Worm (Caenorhabditis elegans) whole organism, L1 larva: ENCODE data around the gene ZK1290.1.

Experiments
- C04F5.9 ChIP-seq: sonication (generic microtip); optimal IDR thresholded peaks from 2 replicates; lab custom pipeline; 2016; ENCODE audit warnings: missing genetic modification characterization, missing compliant biosample characterization
- C16A3.4 ChIP-seq: fragments of 150-350 bp; optimal IDR thresholded peaks from 2 replicates; lab custom pipeline; 2014; ENCODE audit warnings: missing biosample characterization, missing genetic modification characterization
- C34B4.2 ChIP-seq: sonication (generic microtip); optimal IDR thresholded peaks from 2 replicates; lab custom pipeline; 2017; ENCODE audit warnings: mild to moderate bottlenecking, missing genetic modification characterization, missing compliant biosample characterization
- aha-1 ChIP-seq: fragments of 150-350 bp; optimal IDR thresholded peaks from 2 replicates; lab custom pipeline; 2014; ENCODE audit warnings: missing biosample characterization, missing genetic modification characterization
- alr-1 ChIP-seq: fragments of 200-800 bp; sonication (Bioruptor generic); optimal IDR thresholded peaks from 2 replicates; lab custom pipeline; 2018; ENCODE audit warnings: borderline replicate concordance, mild to moderate bottlenecking, missing genetic modification characterization, missing compliant biosample characterization
- aly-2 ChIP-seq: fragments of 150-350 bp; optimal IDR thresholded peaks from 2 replicates; lab custom pipeline; 2014; ENCODE audit warnings: missing biosample characterization, missing genetic modification characterization
- ama-1 ChIP-seq: fragments of 150-350 bp; optimal IDR thresholded peaks from 2 replicates; lab custom pipeline; 2014
- ceh-63 ChIP-seq: fragments of 200-800 bp; sonication (Bioruptor generic); optimal IDR thresholded peaks from 2 replicates; lab custom pipeline; 2018; ENCODE audit warnings: mild to moderate bottlenecking, missing genetic modification characterization, missing compliant biosample characterization
- ceh-8 ChIP-seq: fragments of 200-800 bp; sonication (Bioruptor generic); optimal IDR thresholded peaks from 2 replicates; lab custom pipeline; 2018; ENCODE audit warnings: mild to moderate bottlenecking, missing genetic modification characterization, moderate library complexity, missing compliant biosample characterization
- ceh-82 ChIP-seq, 3 experiments: fragments of 150-350 bp in 1 of 3; sonication (generic microtip) in 2 of 3; optimal IDR thresholded peaks; 2 replicates each; lab custom pipeline; 2014 to 2017; ENCODE audit warnings: missing biosample characterization in 3 of 3, missing genetic modification characterization in 3 of 3
- ceh-88 ChIP-seq: fragments of 200-800 bp; sonication (Bioruptor generic); IDR thresholded peaks from 2 replicates; pipeline ENCODE4 v1.3.6; 2022; ENCODE audit warnings: missing genetic modification characterization, missing compliant biosample characterization
- dsc-1 ChIP-seq: sonication (generic microtip); optimal IDR thresholded peaks from 2 replicates; lab custom pipeline; 2016; ENCODE audit warnings: mild to moderate bottlenecking, missing genetic modification characterization, missing compliant biosample characterization
- efl-1 ChIP-seq, 4 experiments: fragments of 150-350 bp; optimal IDR thresholded peaks in 3 of 4; peaks in 1 of 4; 1 replicate in 1 of 4; 2 replicates in 3 of 4; lab custom pipeline; 2014; ENCODE audit warnings: missing biosample characterization in 2 of 4, missing genetic modification characterization in 2 of 4, missing genetic modification reagents in 2 of 4
- efl-3 ChIP-seq: fragments of 200-800 bp; sonication (Bioruptor generic); optimal IDR thresholded peaks from 2 replicates; lab custom pipeline; 2018; ENCODE audit warnings: mild to moderate bottlenecking, missing genetic modification characterization, missing compliant biosample characterization
- elt-2 ChIP-seq: sonication (generic microtip); optimal IDR thresholded peaks from 2 replicates; lab custom pipeline; 2016; ENCODE audit warnings: missing genetic modification characterization, mild to moderate bottlenecking, inconsistent platforms, missing compliant biosample characterization, missing genetic modification reagents
- elt-3 ChIP-seq, 6 experiments: fragments of 150-350 bp in 1 of 6; sonication (generic microtip); optimal IDR thresholded peaks; 2 replicates each; lab custom pipeline; 2017 to 2018; ENCODE audit warnings: missing biosample characterization in 6 of 6, missing genetic modification characterization in 6 of 6, inconsistent platforms in 1 of 6
- ets-5 ChIP-seq: fragments of 200-800 bp; sonication (Bioruptor generic); IDR thresholded peaks from 2 replicates; pipeline ENCODE4 v1.3.6; 2022; ENCODE audit warnings: missing genetic modification characterization, missing compliant biosample characterization
- fkh-10 ChIP-seq: sonication (generic microtip); optimal IDR thresholded peaks from 2 replicates; lab custom pipeline; 2017; ENCODE audit warnings: missing biosample characterization, missing genetic modification reagents, missing genetic modification characterization
- fkh-4 ChIP-seq: sonication (generic microtip); optimal IDR thresholded peaks from 2 replicates; lab custom pipeline; 2016; ENCODE audit warnings: missing compliant biosample characterization, missing genetic modification characterization, borderline replicate concordance
- fos-1 ChIP-seq: fragments of 150-350 bp; optimal IDR thresholded peaks from 2 replicates; lab custom pipeline; 2014; ENCODE audit warnings: missing biosample characterization, missing genetic modification characterization
- hlh-4 ChIP-seq: sonication (generic microtip); optimal IDR thresholded peaks from 2 replicates; lab custom pipeline; 2016; ENCODE audit warnings: mild to moderate bottlenecking, missing genetic modification characterization, missing compliant biosample characterization
- hpl-2 ChIP-seq: fragments of 150-350 bp; optimal IDR thresholded peaks from 2 replicates; lab custom pipeline; 2014; ENCODE audit warnings: missing biosample characterization, missing genetic modification reagents, missing genetic modification characterization
- irx-1 ChIP-seq: sonication (generic microtip); optimal IDR thresholded peaks from 2 replicates; lab custom pipeline; 2016; ENCODE audit warnings: missing genetic modification characterization, missing compliant biosample characterization
- isw-1 ChIP-seq: fragments of 200-800 bp; sonication (Bioruptor generic); IDR thresholded peaks from 2 replicates; pipeline ENCODE4 v1.3.6; 2022; ENCODE audit warnings: missing genetic modification characterization, missing compliant biosample characterization
- lin-13 ChIP-seq: fragments of 150-350 bp; optimal IDR thresholded peaks from 2 replicates; lab custom pipeline; 2014; ENCODE audit warnings: missing biosample characterization, missing genetic modification reagents, missing genetic modification characterization
- lin-14 ChIP-seq: fragments of 200-800 bp; sonication (Bioruptor generic); optimal IDR thresholded peaks from 2 replicates; lab custom pipeline; 2018; ENCODE audit warnings: mild to moderate bottlenecking, missing genetic modification characterization, moderate library complexity, missing compliant biosample characterization
- lin-35 ChIP-seq, 2 experiments: fragments of 150-350 bp; optimal IDR thresholded peaks; 2 replicates each; lab custom pipeline; 2014; ENCODE audit warnings: missing biosample characterization in 2 of 2, missing genetic modification characterization in 2 of 2, missing genetic modification reagents in 2 of 2
- lsy-2 ChIP-seq, 2 experiments: fragments of 150-350 bp; optimal IDR thresholded peaks; 2 replicates each; lab custom pipeline; 2014; ENCODE audit warnings: missing biosample characterization in 2 of 2, missing genetic modification characterization in 2 of 2
- mdl-1 ChIP-seq, 2 experiments: fragments of 150-350 bp; optimal IDR thresholded peaks; 2 replicates each; lab custom pipeline; 2014 to 2017; ENCODE audit warnings: missing biosample characterization in 2 of 2, missing genetic modification characterization in 2 of 2, inconsistent platforms in 1 of 2
- mef-2 ChIP-seq: fragments of 150-350 bp; optimal IDR thresholded peaks from 2 replicates; lab custom pipeline; 2014; ENCODE audit warnings: missing biosample characterization, missing genetic modification characterization
- mep-1 ChIP-seq: fragments of 150-350 bp; optimal IDR thresholded peaks from 2 replicates; lab custom pipeline; 2014; ENCODE audit warnings: missing biosample characterization, missing genetic modification characterization
- nhr-11 ChIP-seq: fragments of 150-350 bp; optimal IDR thresholded peaks from 2 replicates; lab custom pipeline; 2014; ENCODE audit warnings: missing biosample characterization, missing genetic modification characterization
- nhr-12 ChIP-seq: sonication (generic microtip); optimal IDR thresholded peaks from 2 replicates; lab custom pipeline; 2017; ENCODE audit warnings: missing biosample characterization, missing genetic modification characterization
- nhr-237 ChIP-seq: fragments of 150-350 bp; optimal IDR thresholded peaks from 2 replicates; lab custom pipeline; 2014; ENCODE audit warnings: missing biosample characterization, missing genetic modification characterization
- nhr-47 ChIP-seq: sonication (generic microtip); optimal IDR thresholded peaks from 2 replicates; lab custom pipeline; 2016; ENCODE audit warnings: mild to moderate bottlenecking, missing genetic modification characterization, moderate library complexity, missing compliant biosample characterization
- nhr-71 ChIP-seq: sonication (generic microtip); optimal IDR thresholded peaks from 2 replicates; lab custom pipeline; 2016; ENCODE audit warnings: mild to moderate bottlenecking, missing genetic modification characterization, moderate library complexity, missing compliant biosample characterization
- nhr-76 ChIP-seq: sonication (generic microtip); optimal IDR thresholded peaks from 2 replicates; lab custom pipeline; 2017; ENCODE audit warnings: missing biosample characterization, missing genetic modification characterization
- nhr-84 ChIP-seq: sonication (generic microtip); optimal IDR thresholded peaks from 2 replicates; lab custom pipeline; 2017; ENCODE audit warnings: missing biosample characterization, missing genetic modification characterization
- nhr-85 ChIP-seq: sonication (generic microtip); peaks from one replicate; lab custom pipeline; 2016; ENCODE audit warnings: missing genetic modification characterization, inconsistent platforms, missing compliant biosample characterization
- nhr-90 ChIP-seq: sonication (generic microtip); optimal IDR thresholded peaks from 2 replicates; lab custom pipeline; 2016; ENCODE audit warnings: mild to moderate bottlenecking, missing genetic modification characterization, missing compliant biosample characterization; ENCODE audit not compliant: poor library complexity
- pqm-1 ChIP-seq: sonication (generic microtip); optimal IDR thresholded peaks from 3 replicates; lab custom pipeline; 2017; ENCODE audit warnings: missing biosample characterization, missing genetic modification characterization
- skn-1 ChIP-seq: fragments of 150-350 bp; optimal IDR thresholded peaks from 2 replicates; lab custom pipeline; 2014; ENCODE audit warnings: missing biosample characterization, missing genetic modification characterization
- swsn-7 ChIP-seq: sonication (generic microtip); optimal IDR thresholded peaks from 2 replicates; lab custom pipeline; 2016; ENCODE audit warnings: missing genetic modification characterization, missing compliant biosample characterization
- tbx-2 ChIP-seq: sonication (generic microtip); optimal IDR thresholded peaks from 2 replicates; lab custom pipeline; 2016; ENCODE audit warnings: missing genetic modification characterization, missing compliant biosample characterization
- unc-86 ChIP-seq: sonication (generic microtip); optimal IDR thresholded peaks from 2 replicates; lab custom pipeline; 2016; ENCODE audit warnings: missing genetic modification characterization, missing compliant biosample characterization
- vab-15 ChIP-seq: sonication (generic microtip); optimal IDR thresholded peaks from 2 replicates; lab custom pipeline; 2017; ENCODE audit warnings: missing genotype, mild to moderate bottlenecking, missing genetic modification characterization, missing compliant biosample characterization
- xbp-1 ChIP-seq: sonication (generic microtip); optimal IDR thresholded peaks from 2 replicates; lab custom pipeline; 2016; ENCODE audit warnings: missing genetic modification characterization, missing compliant biosample characterization
- ztf-11 ChIP-seq, 2 experiments: sonication (generic microtip); optimal IDR thresholded peaks; 2 replicates each; lab custom pipeline; 2016 to 2017; ENCODE audit warnings: missing genetic modification characterization in 2 of 2, missing biosample characterization in 1 of 2, missing compliant biosample characterization in 1 of 2

Gene ZK1290.1

ce11 chrII:7528210-7528609 lies 33.4 kb upstream of the ZK1290.1 start (continued):
- TF ChIP-seq vab-15 (tag; lab: Kevin White, UChicago) (peak; percentile 29), nhr-237 (tag; lab: Kevin White, UChicago) (no peak), nhr-47 (tag; lab: Kevin White, UChicago) (no peak), lin-13 (peak; percentile 3), irx-1 (no peak), mef-2 (tag; lab: Kevin White, UChicago) (no peak), fos-1 (tag; lab: Kevin White, UChicago) (no peak), skn-1 (tag; lab: Kevin White, UChicago) (no peak), efl-3 (no peak), nhr-12 (tag; lab: Kevin White, UChicago) (no peak), pqm-1 (tag; lab: Kevin White, UChicago) (no peak), ets-5 (GFP tag; lab: Robert Waterston, UW) (no peak), unc-86 (tag; lab: Kevin White, UChicago) (no peak), ztf-11 (tag; optimal IDR thresholded peaks at IDR 0.05; lab: Kevin White, UChicago) (no peak), hpl-2 (GFP tag; lab: Kevin White, UChicago) (no peak), lin-35 (GFP tag; optimal IDR thresholded peaks at IDR 0.05; lab: Kevin White, UChicago) (peak in 1 of 2 experiments; percentile 82), nhr-84 (tag; lab: Kevin White, UChicago) (no peak), dsc-1 (tag; lab: Kevin White, UChicago) (no peak), elt-3 (tag; optimal IDR thresholded peaks at IDR 0.05; lab: Kevin White, UChicago) (peak in 2 of 6 experiments; percentile 92 to 95), ceh-63 (no peak), nhr-71 (tag; lab: Kevin White, UChicago) (peak; percentile 86), elt-2 (tag; lab: Kevin White, UChicago) (peak; percentile 96), C04F5.9 (tag; lab: Kevin White, UChicago) (no peak), nhr-90 (tag; lab: Kevin White, UChicago) (peak; percentile 82), ceh-8 (GFP tag; lab: Kevin White, UChicago) (no peak), alr-1 (tag; lab: Kevin White, UChicago) (no peak), C16A3.4 (tag; lab: Kevin White, UChicago) (peak; percentile 24), fkh-4 (tag; lab: Kevin White, UChicago) (no peak), lsy-2 (tag; optimal IDR thresholded peaks at IDR 0.05; lab: Kevin White, UChicago) (no peak), nhr-11 (no peak), aha-1 (tag; lab: Kevin White, UChicago) (no peak)

- TF ChIP-seq tbx-2 (tag; lab: Kevin White, UChicago) (peak; percentile 92), unc-86 (tag; lab: Kevin White, UChicago) (no peak), ets-5 (GFP tag; lab: Robert Waterston, UW) (no peak), fkh-4 (tag; lab: Kevin White, UChicago) (no peak), hpl-2 (GFP tag; lab: Kevin White, UChicago) (peak; percentile 81), C34B4.2 (tag; lab: Kevin White, UChicago) (no peak), nhr-85 (tag; lab: Kevin White, UChicago) (peak; percentile 98), ceh-88 (GFP tag; lab: Robert Waterston, UW) (peak; percentile 53), dsc-1 (tag; lab: Kevin White, UChicago) (peak; percentile 75), ama-1 (lab: Kevin White, UChicago) (no peak), mdl-1 (tag; optimal IDR thresholded peaks at IDR 0.05; lab: Kevin White, UChicago) (peak in 1 of 2 experiments; percentile 95), mef-2 (tag; lab: Kevin White, UChicago) (no peak), hlh-4 (tag; lab: Kevin White, UChicago) (no peak), lin-35 (GFP tag; optimal IDR thresholded peaks at IDR 0.05; lab: Kevin White, UChicago) (peak; percentile 62 to 79), efl-1 (optimal IDR thresholded peaks at IDR 0.05; lab: Kevin White, UChicago) (peak; percentile 71 to 76), efl-1 (GFP tag; optimal IDR thresholded peaks at IDR 0.05 in 1 of 2; lab: Kevin White, UChicago) (peak; percentile 46 to 94), lin-14 (GFP tag; lab: Kevin White, UChicago) (peak; percentile 97), swsn-7 (tag; lab: Kevin White, UChicago) (peak; percentile 85), skn-1 (tag; lab: Kevin White, UChicago) (peak; percentile 83), ceh-8 (GFP tag; lab: Kevin White, UChicago) (peak; percentile 7), ceh-82 (tag; optimal IDR thresholded peaks at IDR 0.05; lab: Kevin White, UChicago) (peak in 2 of 3 experiments; percentile 25 to 63), aha-1 (tag; lab: Kevin White, UChicago) (no peak), nhr-71 (tag; lab: Kevin White, UChicago) (peak; percentile 98), isw-1 (GFP tag; lab: Robert Waterston, UW) (peak; percentile 20; the same call in 1 of the 2 replicates), mep-1 (peak; percentile 87), aly-2 (tag; lab: Kevin White, UChicago) (no peak), alr-1 (tag; lab: Kevin White, UChicago) (no peak), nhr-76 (tag; lab: Kevin White, UChicago) (no peak), nhr-11 (peak; percentile 39), fkh-10 (GFP tag; lab: Kevin White, UChicago) (peak; percentile 9), xbp-1 (tag; lab: Kevin White, UChicago) (peak; percentile 76)
These were observed 32.4 kb upstream of the ZK1290.1 start, which contains the start of gene ZK1290.5 for ce11 chrII:7529078-7529683. TSS of gene ZK1290.5 (plus strand) at chrII:7529643.
